Worm (Caenorhabditis elegans) whole organism, mixed stage, embryonic: ENCODE data around the gene gst-33.

Experiments used
- M03D4.4 ChIP-seq: sonication (generic microtip); optimal IDR thresholded peaks from 2 replicates; lab custom pipeline; 2017; ENCODE audit warnings: mild to moderate bottlenecking, missing genetic modification characterization, missing compliant biosample characterization
- blmp-1 ChIP-seq: fragments of 150-350 bp; optimal IDR thresholded peaks from 2 replicates; lab custom pipeline; 2014; ENCODE audit warnings: missing biosample characterization, missing genetic modification characterization
- ceh-39 ChIP-seq: fragments of 150-350 bp; optimal IDR thresholded peaks from 2 replicates; lab custom pipeline; 2014; ENCODE audit warnings: missing biosample characterization, missing genetic modification characterization
- drap-1 ChIP-seq: fragments of 200-800 bp; sonication (Bioruptor generic); optimal IDR thresholded peaks from 3 replicates; lab custom pipeline; 2018; ENCODE audit warnings: mild to moderate bottlenecking, missing genetic modification characterization, missing compliant biosample characterization
- elt-3 ChIP-seq: fragments of 150-350 bp; optimal IDR thresholded peaks from 2 replicates; lab custom pipeline; 2014; ENCODE audit warnings: missing biosample characterization, missing genetic modification characterization
- hlh-1 ChIP-seq: fragments of 150-350 bp; optimal IDR thresholded peaks from 2 replicates; lab custom pipeline; 2014; ENCODE audit warnings: missing biosample characterization, missing genetic modification reagents, missing genetic modification characterization
- nhr-237 ChIP-seq: fragments of 150-350 bp; optimal IDR thresholded peaks from 2 replicates; lab custom pipeline; 2014; ENCODE audit warnings: missing biosample characterization, missing genetic modification characterization
- nhr-28 ChIP-seq: fragments of 150-350 bp; optimal IDR thresholded peaks from 2 replicates; lab custom pipeline; 2014; ENCODE audit warnings: missing biosample characterization, missing genetic modification characterization
- nhr-76 ChIP-seq: sonication (generic microtip); optimal IDR thresholded peaks from 2 replicates; lab custom pipeline; 2017; ENCODE audit warnings: missing biosample characterization, missing genetic modification characterization
- pha-4 ChIP-seq: fragments of 150-350 bp; optimal IDR thresholded peaks from 2 replicates; lab custom pipeline; 2018; ENCODE audit warnings: missing biosample characterization, missing genetic modification reagents, missing genetic modification characterization
- sptf-1 ChIP-seq: sonication (generic microtip); optimal IDR thresholded peaks from 2 replicates; lab custom pipeline; 2017; ENCODE audit warnings: mild to moderate bottlenecking, missing genetic modification characterization, moderate library complexity, missing compliant biosample characterization
- unc-39 ChIP-seq: fragments of 150-350 bp; optimal IDR thresholded peaks from 2 replicates; lab custom pipeline; 2014; ENCODE audit warnings: missing biosample characterization, missing genetic modification characterization
- unc-62 ChIP-seq: fragments of 150-350 bp; optimal IDR thresholded peaks from 2 replicates; lab custom pipeline; 2014; ENCODE audit warnings: missing biosample characterization, missing genetic modification reagents, missing genetic modification characterization

DNA sequence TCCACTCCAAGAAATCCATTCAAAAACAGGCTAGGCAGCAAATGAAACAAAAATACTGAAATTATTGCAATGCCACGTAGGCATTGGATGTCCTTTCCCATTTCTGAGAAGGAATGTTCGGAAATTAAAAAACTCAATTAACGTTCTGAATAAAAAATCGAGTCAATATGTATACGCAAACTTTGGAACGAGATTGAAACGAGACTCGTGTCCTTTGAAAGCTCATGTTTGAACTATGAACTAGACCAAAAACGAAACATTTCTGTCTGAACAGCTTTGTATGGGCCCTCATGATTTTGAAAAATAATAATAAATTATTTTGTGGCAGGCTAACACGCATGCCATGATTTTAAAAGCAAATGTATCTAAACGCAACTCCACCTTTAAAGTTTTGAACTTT lies 6.7 kb upstream of the gst-33 start, which contains the start of gene oac-2:
- TF ChIP-seq elt-3 (tag; lab: Kevin White, UChicago): no peak
- no peak for TF ChIP-seq unc-62
- no peak for TF ChIP-seq unc-39 (tag; lab: Kevin White, UChicago)
- no peak for TF ChIP-seq nhr-28 (tag; lab: Kevin White, UChicago)
- TF ChIP-seq pha-4 (tag; lab: Kevin White, UChicago): no peak
- TF ChIP-seq nhr-76 (tag; lab: Kevin White, UChicago): no peak
- TF ChIP-seq blmp-1 (tag; lab: Kevin White, UChicago): no peak
- TF ChIP-seq sptf-1 (tag; lab: Kevin White, UChicago): no peak
- TF ChIP-seq M03D4.4 (tag; lab: Kevin White, UChicago): no peak
- no peak for TF ChIP-seq nhr-237 (tag; lab: Kevin White, UChicago)
- no peak for TF ChIP-seq hlh-1 (tag; lab: Kevin White, UChicago)
- no peak for TF ChIP-seq drap-1 (GFP tag; lab: Kevin White, UChicago)
- TF ChIP-seq ceh-39 (tag; lab: Kevin White, UChicago): no peak
